Worm (Caenorhabditis elegans) whole organism, young adult: ENCODE measurements around the gene cest-9.1.

ENCODE experiments used
- F23B12.7 ChIP-seq: sonication (generic microtip); optimal IDR thresholded peaks from 2 replicates; lab custom pipeline; 2017; ENCODE audit warnings: missing genetic modification characterization, mild to moderate bottlenecking, missing compliant biosample characterization, antibody characterized with exemption, moderate library complexity; ENCODE audit not compliant: insufficient read depth
- F52B5.7 ChIP-seq: sonication (generic microtip); optimal IDR thresholded peaks from 2 replicates; lab custom pipeline; 2016; ENCODE audit warnings: mild to moderate bottlenecking, missing genetic modification characterization, missing compliant biosample characterization
- lin-35 ChIP-seq, 3 experiments: fragments of 150-350 bp in 2 of 3; sonication (generic microtip) in 1 of 3; optimal IDR thresholded peaks; 2 replicates each; lab custom pipeline; 2014 to 2018; ENCODE audit warnings: missing biosample characterization in 3 of 3, missing genetic modification characterization in 3 of 3, missing genetic modification reagents in 3 of 3
- lin-40 ChIP-seq: sonication (generic microtip); optimal IDR thresholded peaks from 2 replicates; lab custom pipeline; 2016; ENCODE audit warnings: missing genetic modification characterization, mild to moderate bottlenecking, missing compliant biosample characterization, missing genotype, missing genetic modification reagents
- nfya-1 ChIP-seq: sonication (generic microtip); optimal IDR thresholded peaks from 2 replicates; lab custom pipeline; 2017; ENCODE audit warnings: antibody characterized with exemption, missing compliant biosample characterization, missing genetic modification characterization, borderline replicate concordance; ENCODE audit not compliant: insufficient read depth
- rcor-1 ChIP-seq: fragments of 200-800 bp; sonication (Bioruptor generic); IDR thresholded peaks from 2 replicates; pipeline ENCODE4 v1.3.6; 2022; ENCODE audit warnings: missing genetic modification reagents, missing genetic modification characterization, missing compliant biosample characterization
- tlf-1 ChIP-seq: fragments of 200-800 bp; sonication (Bioruptor generic); optimal IDR thresholded peaks from 2 replicates; lab custom pipeline; 2018; ENCODE audit warnings: mild to moderate bottlenecking, missing genetic modification characterization, missing compliant biosample characterization

DNA sequence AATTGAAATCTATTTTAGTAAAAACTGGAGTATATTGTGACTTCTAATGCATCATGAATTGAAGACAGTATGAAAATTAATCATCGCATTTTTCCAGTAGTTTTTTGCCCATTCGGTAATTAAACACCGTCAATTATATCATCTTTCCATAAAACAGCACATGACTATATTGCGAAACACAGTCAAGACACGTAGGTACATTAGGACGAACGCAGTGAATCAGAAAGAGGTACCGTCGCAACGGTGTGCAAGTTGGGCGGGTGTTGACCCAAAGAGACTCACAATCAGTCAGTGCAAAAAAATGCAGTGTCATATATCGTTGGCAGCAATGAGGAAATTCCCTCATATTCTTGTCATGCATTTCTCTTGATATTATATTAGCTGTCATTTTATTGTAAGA is 8.4 kb downstream of the cest-9.1 start:
- no peak for TF ChIP-seq lin-40 (tag; lab: Kevin White, UChicago)
- no peak for TF ChIP-seq tlf-1 (GFP tag; lab: Kevin White, UChicago)
- TF ChIP-seq lin-35 (GFP tag; optimal IDR thresholded peaks at IDR 0.05; lab: Kevin White, UChicago) = no peak
- TF ChIP-seq rcor-1 (GFP tag; lab: Robert Waterston, UW) = no peak
- no peak for TF ChIP-seq F52B5.7
- no peak for TF ChIP-seq F23B12.7 (tag; lab: Kevin White, UChicago)
- no peak for TF ChIP-seq nfya-1 (tag; lab: Kevin White, UChicago)
